Fruit fly (Drosophila melanogaster) whole organism, wandering third instar larva: ENCODE data around the gene CG2211.
A peak's percentile ranks its signal among the peaks of the same experiment; 100 is the strongest.

Source experiments
- Dfd ChIP-seq: fragments of >200 bp; optimal IDR thresholded peaks from 2 replicates; lab custom pipeline; 2017; ENCODE audit warnings: missing biosample characterization, missing genetic modification characterization
- Hr78 ChIP-seq: fragments of >200 bp; optimal IDR thresholded peaks from 2 replicates; lab custom pipeline; 2017; ENCODE audit warnings: missing biosample characterization, missing genetic modification characterization
- N ChIP-seq: fragments of >200 bp; optimal IDR thresholded peaks from 2 replicates; lab custom pipeline; 2018; ENCODE audit warnings: missing biosample characterization, missing external identifiers, missing genetic modification characterization
- Vsx2 ChIP-seq: fragments of 200-300, 225-300 bp; sonication (Bioruptor generic); optimal IDR thresholded peaks from 2 replicates; lab custom pipeline; 2018; ENCODE audit warnings: missing biosample characterization, missing genetic modification characterization; ENCODE audit not compliant: partially characterized antibody
- fru ChIP-seq: fragments of 200-800 bp; sonication (Bioruptor generic); optimal IDR thresholded peaks from 3 replicates; lab custom pipeline; 2016; ENCODE audit warnings: missing biosample characterization, mild to moderate bottlenecking, missing genetic modification characterization
- h ChIP-seq: fragments of 200-800 bp; sonication (Bioruptor generic); optimal IDR thresholded peaks from 3 replicates; lab custom pipeline; 2016; ENCODE audit warnings: missing biosample characterization, mild to moderate bottlenecking, missing genetic modification characterization
- pan ChIP-seq: fragments of >200 bp; optimal IDR thresholded peaks from 2 replicates; lab custom pipeline; 2017
- psq ChIP-seq: fragments of 200-800 bp; sonication (Bioruptor generic); optimal IDR thresholded peaks from 3 replicates; lab custom pipeline; 2017; ENCODE audit warnings: missing biosample characterization, mild to moderate bottlenecking, missing genetic modification characterization, moderate library complexity
- woc ChIP-seq: sonication (Bioruptor generic); optimal IDR thresholded peaks from 2 replicates; lab custom pipeline; 2016; ENCODE audit warnings: missing biosample characterization, mild to moderate bottlenecking, missing genetic modification characterization

DNA sequence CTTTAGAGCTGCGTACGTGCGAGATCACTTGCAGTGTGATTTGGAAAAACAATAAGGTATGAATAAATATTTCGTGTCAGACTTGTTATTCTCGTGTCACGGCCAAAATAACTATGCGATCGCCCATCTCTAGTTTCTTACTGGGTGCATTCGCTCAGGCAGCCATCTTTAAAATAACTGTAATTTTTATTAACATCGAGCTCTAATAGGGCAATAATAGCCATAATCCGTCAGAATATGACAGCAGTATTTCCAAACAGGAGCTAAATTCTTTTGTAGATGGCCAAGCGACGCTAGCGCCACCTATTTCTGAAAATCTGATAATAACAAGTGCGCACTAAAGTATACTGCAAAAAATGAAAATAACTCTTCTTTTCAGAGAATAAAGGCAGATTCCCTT is 16.9 kb upstream of the CG2211 start:
- TF ChIP-seq h (GFP tag; lab: Kevin White, UChicago), result peak; percentile 46
- TF ChIP-seq psq (GFP tag; lab: Kevin White, UChicago), result peak; percentile 12
- TF ChIP-seq Vsx2 (GFP tag; lab: Kevin White, UChicago), result no peak
- peak; percentile 24 for TF ChIP-seq fru (GFP tag; lab: Kevin White, UChicago)
- no peak for TF ChIP-seq Hr78
- TF ChIP-seq N (GFP tag; lab: Kevin White, UChicago), result no peak
- no peak for TF ChIP-seq pan (lab: Kevin White, UChicago)
- TF ChIP-seq Dfd (GFP tag; lab: Kevin White, UChicago), result no peak
- peak; percentile 11 for TF ChIP-seq woc (GFP tag; lab: Kevin White, UChicago)
